Fruit fly (Drosophila melanogaster): ENCODE measurements around the gene CG15803.

- TF ChIP-seq insv (optimal IDR thresholded peaks at IDR 0.05) (no peak), h (optimal IDR thresholded peaks at IDR 0.05) (no peak), Sin3A (optimal IDR thresholded peaks at IDR 0.05) (no peak)
Observed at dm6 chr3R:18297444-18298297, 62.9 kb downstream of the CG15803 start.

Measured in Kc167 (cell line).